Fruit fly (Drosophila melanogaster) whole organism: ENCODE results near the gene CG32536.

ENCODE experiments used
- Dll ChIP-seq: fragments of >200 bp; optimal IDR thresholded peaks from 2 replicates; lab custom pipeline; 2017
- EcR ChIP-seq, 2 experiments: fragments of >200 bp; optimal IDR thresholded peaks; 2 replicates each; lab custom pipeline; 2017; ENCODE audit warnings: missing biosample characterization in 2 of 2, missing genetic modification characterization in 2 of 2, missing genetic modification reagents in 2 of 2
- pan ChIP-seq: fragments of >200 bp; optimal IDR thresholded peaks from 2 replicates; lab custom pipeline; 2017
- psq ChIP-seq: fragments of >200 bp; optimal IDR thresholded peaks from 2 replicates; lab custom pipeline; 2017

- TF ChIP-seq psq (lab: Kevin White, UChicago): no peak
- TF ChIP-seq pan: no peak
- no peak for TF ChIP-seq EcR (GFP tag; optimal IDR thresholded peaks at IDR 0.05; lab: Kevin White, UChicago)
- no peak for TF ChIP-seq Dll (lab: Kevin White, UChicago)
Measured at dm6 chrX:19281271-19281670, 4.6 kb upstream of the CG32536 start.
